Fruit fly (Drosophila melanogaster) whole organism, embryonic: ENCODE measurements around the gene janB.
A peak's percentile ranks its signal among the peaks of the same experiment; 100 is the strongest.

ENCODE experiments used
- ATbp ChIP-seq: fragments of 200-800 bp; sonication (Bioruptor generic); optimal IDR thresholded peaks from 2 replicates; lab custom pipeline; 2017; ENCODE audit warnings: missing biosample characterization, mild to moderate bottlenecking, missing genetic modification characterization, missing genetic modification reagents
- Atf3 ChIP-seq: fragments of 200-800 bp; sonication (Bioruptor generic); optimal IDR thresholded peaks from 3 replicates; lab custom pipeline; 2016; ENCODE audit warnings: missing biosample characterization, missing genetic modification characterization
- B-H1 ChIP-seq: fragments of 200-800 bp; sonication (Bioruptor generic); IDR thresholded peaks from 3 replicates; pipeline ENCODE4 v1.3.6; 2022; ENCODE audit warnings: missing biosample characterization, missing genetic modification characterization
- CG10366 ChIP-seq: fragments of 200-800 bp; sonication (Bioruptor generic); IDR thresholded peaks from 2 replicates; pipeline ENCODE4 v1.3.6; 2022; ENCODE audit warnings: missing biosample characterization, missing genetic modification characterization
- CG10565 ChIP-seq: fragments of 200-800 bp; sonication (Bioruptor generic); optimal IDR thresholded peaks from 3 replicates; lab custom pipeline; 2016; ENCODE audit warnings: missing biosample characterization, mild to moderate bottlenecking, missing genetic modification characterization
- CG11093 ChIP-seq: fragments of 200-800 bp; sonication (Bioruptor generic); IDR thresholded peaks from 3 replicates; pipeline ENCODE4 v1.3.6; 2022; ENCODE audit warnings: missing biosample characterization, missing genetic modification characterization
- CG11560 ChIP-seq: fragments of 200-800 bp; sonication (Bioruptor generic); IDR thresholded peaks from 3 replicates; pipeline ENCODE4 v1.3.6; 2022; ENCODE audit warnings: missing biosample characterization, missing genetic modification characterization
- CG12236 ChIP-seq: fragments of 200-800 bp; sonication (Bioruptor generic); optimal IDR thresholded peaks from 2 replicates; lab custom pipeline; 2016; ENCODE audit warnings: missing biosample characterization, missing genetic modification characterization
- CG12659 ChIP-seq: fragments of 200-800 bp; sonication (Bioruptor generic); optimal IDR thresholded peaks from 3 replicates; lab custom pipeline; 2017; ENCODE audit warnings: mild to moderate bottlenecking, missing biosample characterization, missing genetic modification reagents, missing genetic modification characterization
- CG12942 ChIP-seq: fragments of 200-800 bp; sonication (Bioruptor generic); optimal IDR thresholded peaks from 3 replicates; lab custom pipeline; 2016; ENCODE audit warnings: missing biosample characterization, missing genetic modification characterization
- CG13424 ChIP-seq: fragments of 200-800 bp; sonication (Bioruptor generic); optimal IDR thresholded peaks from 2 replicates; lab custom pipeline; 2019; ENCODE audit warnings: missing biosample characterization, mild to moderate bottlenecking, missing genetic modification characterization, moderate library complexity
- CG15601 ChIP-seq: fragments of 200-800 bp; sonication (Bioruptor generic); optimal IDR thresholded peaks from 3 replicates; lab custom pipeline; 2019; ENCODE audit warnings: missing biosample characterization, mild to moderate bottlenecking, missing genetic modification characterization, moderate library complexity
- CG17186 ChIP-seq: fragments of 200-800 bp; sonication (Bioruptor generic); optimal IDR thresholded peaks from 3 replicates; lab custom pipeline; 2017; ENCODE audit warnings: missing biosample characterization, missing genetic modification reagents, missing genetic modification characterization
- CG2120 ChIP-seq: fragments of 200-800 bp; sonication (Bioruptor generic); optimal IDR thresholded peaks from 3 replicates; lab custom pipeline; 2016; ENCODE audit warnings: missing biosample characterization, missing genetic modification characterization
- CG2889 ChIP-seq: fragments of 200-800 bp; sonication (Bioruptor generic); IDR thresholded peaks from 3 replicates; pipeline ENCODE4 v1.3.6; 2022; ENCODE audit warnings: missing biosample characterization, missing genetic modification characterization
- CG30403 ChIP-seq: fragments of 200-800 bp; sonication (Bioruptor generic); optimal IDR thresholded peaks from 3 replicates; lab custom pipeline; 2016; ENCODE audit warnings: missing biosample characterization, missing genetic modification characterization
- CG31365 ChIP-seq: fragments of 200-800 bp; sonication (Bioruptor generic); optimal IDR thresholded peaks from 2 replicates; lab custom pipeline; 2018; ENCODE audit warnings: missing biosample characterization, mild to moderate bottlenecking, missing genetic modification characterization
- CG4360 ChIP-seq: fragments of 200-800 bp; sonication (Bioruptor generic); IDR thresholded peaks from 2 replicates; pipeline ENCODE4 v1.3.6; 2022; ENCODE audit warnings: missing biosample characterization, missing genetic modification characterization
- CG4617 ChIP-seq: fragments of 200-800 bp; sonication (Bioruptor generic); optimal IDR thresholded peaks from 3 replicates; lab custom pipeline; 2016; ENCODE audit warnings: missing biosample characterization, missing genetic modification characterization, borderline replicate concordance
- CG6683 ChIP-seq: fragments of 200-800 bp; sonication (Bioruptor generic); optimal IDR thresholded peaks from 2 replicates; lab custom pipeline; 2017; ENCODE audit warnings: missing biosample characterization, mild to moderate bottlenecking, missing genetic modification characterization, missing genetic modification reagents
- CG6813 ChIP-seq: fragments of 200-800 bp; sonication (Bioruptor generic); optimal IDR thresholded peaks from 2 replicates; lab custom pipeline; 2017; ENCODE audit warnings: missing biosample characterization, missing genetic modification characterization, mild to moderate bottlenecking, moderate library complexity, missing genetic modification reagents
- CG7372 ChIP-seq: fragments of 200-800 bp; sonication (Bioruptor generic); IDR thresholded peaks from 2 replicates; pipeline ENCODE4 v1.3.6; 2022; ENCODE audit warnings: missing biosample characterization, missing genetic modification characterization
- CG7745 ChIP-seq: fragments of 200-800 bp; sonication (Bioruptor generic); optimal IDR thresholded peaks from 2 replicates; lab custom pipeline; 2018; ENCODE audit warnings: missing biosample characterization, mild to moderate bottlenecking, missing genetic modification characterization, moderate library complexity
- CG8290 ChIP-seq, 3 experiments: fragments of 200-800 bp; sonication (Bioruptor generic); optimal IDR thresholded peaks; 2 replicates each; lab custom pipeline; 2016 to 2019; ENCODE audit warnings: missing biosample characterization in 3 of 3, missing genetic modification characterization in 3 of 3, mild to moderate bottlenecking in 2 of 3, moderate library complexity in 1 of 3
- CG8944 ChIP-seq: fragments of 200-800 bp; sonication (Bioruptor generic); optimal IDR thresholded peaks from 3 replicates; lab custom pipeline; 2016; ENCODE audit warnings: missing biosample characterization, missing genetic modification characterization
- Dad ChIP-seq: fragments of 200-800 bp; sonication (Bioruptor generic); optimal IDR thresholded peaks from 3 replicates; lab custom pipeline; 2016; ENCODE audit warnings: missing biosample characterization, missing genetic modification characterization
- Deaf1 ChIP-seq: fragments of 200-800 bp; optimal IDR thresholded peaks from 3 replicates; lab custom pipeline; 2019; ENCODE audit warnings: missing biosample characterization, mild to moderate bottlenecking, missing genetic modification characterization, moderate library complexity
- ERR ChIP-seq: fragments of 200-800 bp; sonication (Bioruptor generic); optimal IDR thresholded peaks from 2 replicates; lab custom pipeline; 2016; ENCODE audit warnings: missing biosample characterization, missing genetic modification characterization
- Eip74EF ChIP-seq, 2 experiments: fragments of 200-800 bp in 1 of 2; fragments of >200 bp in 1 of 2; sonication (Bioruptor generic) in 1 of 2; optimal IDR thresholded peaks; 2 replicates each; lab custom pipeline; 2017 to 2019; ENCODE audit warnings: missing biosample characterization in 2 of 2, missing genetic modification characterization in 2 of 2, mild to moderate bottlenecking in 1 of 2, moderate library complexity in 1 of 2
- Fer3 ChIP-seq: fragments of 200-800 bp; sonication (Bioruptor generic); optimal IDR thresholded peaks from 2 replicates; lab custom pipeline; 2018; ENCODE audit warnings: missing biosample characterization, mild to moderate bottlenecking, missing genetic modification characterization, moderate library complexity
- Mad ChIP-seq: fragments of 200-800 bp; sonication (Bioruptor generic); optimal IDR thresholded peaks from 2 replicates; lab custom pipeline; 2016; ENCODE audit warnings: missing biosample characterization, missing genetic modification characterization
- Max ChIP-seq: fragments of 200-800 bp; sonication (Bioruptor generic); optimal IDR thresholded peaks from 2 replicates; lab custom pipeline; 2016; ENCODE audit warnings: missing biosample characterization, mild to moderate bottlenecking, missing genetic modification characterization
- NC2α ChIP-seq: fragments of 200-800 bp; sonication (Bioruptor generic); optimal IDR thresholded peaks from 2 replicates; lab custom pipeline; 2016; ENCODE audit warnings: missing biosample characterization, missing genetic modification characterization
- abd-A ChIP-seq: fragments of 200-800 bp; sonication (Bioruptor generic); optimal IDR thresholded peaks from 3 replicates; lab custom pipeline; 2019; ENCODE audit warnings: missing biosample characterization, mild to moderate bottlenecking, missing genetic modification characterization, moderate library complexity
- bbx ChIP-seq: fragments of 200-800 bp; sonication (Bioruptor generic); IDR thresholded peaks from 2 replicates; pipeline ENCODE4 v1.3.6; 2022; ENCODE audit warnings: missing biosample characterization, missing genetic modification characterization; ENCODE audit not compliant: partially characterized antibody
- dmrt99B ChIP-seq: fragments of 200-800 bp; sonication (Bioruptor generic); optimal IDR thresholded peaks from 2 replicates; lab custom pipeline; 2018; ENCODE audit warnings: missing biosample characterization, mild to moderate bottlenecking, missing genetic modification characterization, moderate library complexity
- ems ChIP-seq: fragments of 200-800 bp; sonication (Bioruptor generic); optimal IDR thresholded peaks from 3 replicates; lab custom pipeline; 2016; ENCODE audit warnings: missing biosample characterization, missing genetic modification characterization
- exex ChIP-seq: fragments of 200-800 bp; sonication (Bioruptor generic); optimal IDR thresholded peaks from 4 replicates; lab custom pipeline; 2018; ENCODE audit warnings: missing biosample characterization, mild to moderate bottlenecking, missing genetic modification characterization, moderate library complexity
- gro ChIP-seq: fragments of 200-800 bp; sonication (Bioruptor generic); optimal IDR thresholded peaks from 2 replicates; lab custom pipeline; 2016; ENCODE audit warnings: missing biosample characterization, missing genetic modification characterization
- her ChIP-seq: fragments of 200-800 bp; sonication (Bioruptor generic); optimal IDR thresholded peaks from 2 replicates; lab custom pipeline; 2016; ENCODE audit warnings: missing biosample characterization, missing genetic modification characterization
- kah ChIP-seq: fragments of 200-800 bp; sonication (Bioruptor generic); optimal IDR thresholded peaks from 2 replicates; lab custom pipeline; 2018; ENCODE audit warnings: missing biosample characterization, mild to moderate bottlenecking, missing genetic modification characterization
- kay ChIP-seq: fragments of 200-800 bp; sonication (Bioruptor generic); optimal IDR thresholded peaks from 2 replicates; lab custom pipeline; 2016; ENCODE audit warnings: missing biosample characterization, missing genetic modification characterization
- nom ChIP-seq: fragments of 200-800 bp; sonication (Bioruptor generic); optimal IDR thresholded peaks from 2 replicates; lab custom pipeline; 2017; ENCODE audit warnings: missing biosample characterization, missing genetic modification characterization, mild to moderate bottlenecking, moderate library complexity, missing genetic modification reagents
- pum ChIP-seq: fragments of 200-800 bp; sonication (Bioruptor generic); optimal IDR thresholded peaks from 2 replicates; lab custom pipeline; 2016; ENCODE audit warnings: missing biosample characterization, missing genetic modification characterization
- run ChIP-seq: fragments of 200-800 bp; sonication (Bioruptor generic); optimal IDR thresholded peaks from 3 replicates; lab custom pipeline; 2018; ENCODE audit warnings: missing biosample characterization, mild to moderate bottlenecking, missing genetic modification characterization
- sd ChIP-seq: fragments of 200-800 bp; sonication (Bioruptor generic); optimal IDR thresholded peaks from 3 replicates; lab custom pipeline; 2018; ENCODE audit warnings: missing biosample characterization, mild to moderate bottlenecking, missing genetic modification characterization, moderate library complexity
- sna ChIP-seq: fragments of 200-800 bp; sonication (Bioruptor generic); IDR thresholded peaks from 2 replicates; pipeline ENCODE4 v1.3.6; 2022; ENCODE audit warnings: missing biosample characterization, missing genetic modification characterization; ENCODE audit not compliant: partially characterized antibody
- sob ChIP-seq: fragments of 200-800 bp; sonication (Bioruptor generic); IDR thresholded peaks from 2 replicates; pipeline ENCODE4 v1.3.6; 2022; ENCODE audit warnings: missing biosample characterization, missing genetic modification characterization
- unc-4 ChIP-seq: fragments of 200-800 bp; sonication (Bioruptor generic); IDR thresholded peaks from 2 replicates; pipeline ENCODE4 v1.3.6; 2022; ENCODE audit warnings: missing biosample characterization, missing genetic modification characterization; ENCODE audit not compliant: partially characterized antibody
- yki ChIP-seq: fragments of >200 bp; optimal IDR thresholded peaks from 3 replicates; lab custom pipeline; 2018

janB gene

dm6 chr3R:30061154-30061482 lies 22.6 kb upstream of the janB start (continued):
- TF ChIP-seq gro (GFP tag; lab: Kevin White, UChicago) (peak; percentile 1), Fer3 (peak; percentile 87), CG17186 (peak; percentile 48), kay (GFP tag; lab: Kevin White, UChicago) (peak; percentile 32), CG4617 (GFP tag; lab: Kevin White, UChicago) (peak; percentile 24), sna (GFP tag; lab: Robert Waterston, UW) (no peak), exex (peak; percentile 36), CG8290 (GFP tag; optimal IDR thresholded peaks at IDR 0.05; lab: Kevin White, UChicago) (peak; percentile 85), CG8290 (tag; optimal IDR thresholded peaks at IDR 0.05; lab: Kevin White, UChicago) (peak in 1 of 2 experiments; percentile 77), CG12659 (GFP tag; lab: Kevin White, UChicago) (peak; percentile 60), unc-4 (no peak), CG11093 (GFP tag; lab: Robert Waterston, UW) (peak; percentile 82), bbx (GFP tag; lab: Robert Waterston, UW) (no peak), CG6813 (GFP tag; lab: Kevin White, UChicago) (peak; percentile 82), CG8944 (peak; percentile 89), ATbp (peak; percentile 88), CG4360 (peak; percentile 6; the same call in 1 of the 2 replicates), CG13424 (peak; percentile 79), Max (GFP tag; lab: Kevin White, UChicago) (peak; percentile 85), NC2α (GFP tag; lab: Kevin White, UChicago) (peak; percentile 42), Deaf1 (tag; lab: Kevin White, UChicago) (peak; percentile 66), CG11560 (tag; lab: Robert Waterston, UW) (0 out of 3 replicates have a peak, but pooled peaks have one; percentile 23), B-H1 (peak; percentile 92), CG30403 (GFP tag; lab: Kevin White, UChicago) (peak; percentile 87), nom (peak; percentile 78), CG6683 (GFP tag; lab: Kevin White, UChicago) (peak; percentile 71), Mad (peak; percentile 50), ems (GFP tag; lab: Kevin White, UChicago) (peak; percentile 89), CG2120 (GFP tag; lab: Kevin White, UChicago) (peak; percentile 48), abd-A (tag; lab: Kevin White, UChicago) (peak; percentile 60), sob (GFP tag; lab: Robert Waterston, UW) (peak; percentile 88), run (peak; percentile 88), CG12236 (GFP tag; lab: Kevin White, UChicago) (no peak), her (GFP tag; lab: Kevin White, UChicago) (peak; percentile 78), CG15601 (tag; lab: Kevin White, UChicago) (peak; percentile 54), CG2889 (GFP tag; lab: Robert Waterston, UW) (peak; percentile 79; the same call in 2 of the 3 replicates), kah (GFP tag; lab: Kevin White, UChicago) (peak; percentile 86), Dad (GFP tag; lab: Kevin White, UChicago) (peak; percentile 83), CG7372 (GFP tag; lab: Robert Waterston, UW) (peak; percentile 76), sd (tag; lab: Kevin White, UChicago) (no peak), Eip74EF (GFP tag; optimal IDR thresholded peaks at IDR 0.05; lab: Kevin White, UChicago) (peak in 1 of 2 experiments; percentile 87), CG10366 (GFP tag; lab: Robert Waterston, UW) (peak; percentile 95), pum (peak; percentile 89), CG10565 (peak; percentile 33), ERR (GFP tag; lab: Kevin White, UChicago) (peak; percentile 77), CG7745 (tag; lab: Kevin White, UChicago) (no peak), dmrt99B (tag; lab: Kevin White, UChicago) (peak; percentile 95), Atf3 (peak; percentile 64), yki (lab: Kevin White, UChicago) (no peak), CG31365 (tag; lab: Kevin White, UChicago) (peak; percentile 63), CG12942 (GFP tag; lab: Kevin White, UChicago) (peak; percentile 44)
